Worm (Caenorhabditis elegans): ENCODE results near the gene srb-5.

Gene srb-5

DNA sequence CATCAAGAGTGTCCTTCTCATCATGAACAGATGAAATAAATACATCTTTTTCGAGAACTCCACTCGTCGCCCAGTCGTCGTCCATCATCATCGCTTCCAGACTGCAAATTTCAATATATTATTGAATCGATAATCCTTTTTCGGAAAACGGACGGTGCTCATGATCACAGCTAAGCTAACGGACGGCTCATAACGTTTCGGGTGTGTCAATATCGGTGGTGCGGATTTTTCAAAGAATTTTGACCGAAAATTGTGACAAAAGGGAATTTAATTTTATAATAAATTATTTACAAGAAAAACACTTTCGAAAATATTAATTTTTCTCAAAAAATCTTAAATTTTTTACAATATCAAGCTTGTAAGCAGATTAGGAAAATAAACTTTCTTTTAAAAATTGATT lies 24.3 kb upstream of the srb-5 start, which contains the start of gene crh-2:
Gene crh-2, minus strand, starts transcription at position 101 of the 400 bp plus-strand sequence.
- TF ChIP-seq him-1 (tag; optimal IDR thresholded peaks at IDR 0.05) (no peak), dao-5 (tag; optimal IDR thresholded peaks at IDR 0.05) (no peak), W03F9.2 (tag; optimal IDR thresholded peaks at IDR 0.05) (no peak)

DNA sequence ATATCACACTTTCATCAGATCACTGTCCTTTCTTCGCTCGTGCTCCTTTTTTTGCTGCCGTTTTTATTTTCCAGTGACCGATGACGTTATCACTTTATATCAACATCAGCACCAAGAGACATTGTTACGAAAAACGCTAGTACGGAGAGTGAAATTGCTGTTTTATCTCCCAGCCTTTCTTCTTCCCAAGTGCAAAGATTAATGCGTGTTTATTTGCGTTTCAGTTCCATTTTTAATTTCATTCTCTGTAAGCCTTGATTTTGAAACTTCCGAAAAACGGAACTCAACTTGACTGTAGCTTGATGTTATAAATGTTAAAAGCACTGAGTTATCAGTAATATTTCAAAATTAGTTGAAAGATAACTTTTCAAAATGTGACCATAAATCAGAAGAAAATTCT lies 23.7 kb upstream of the srb-5 start:
- no peak for TF ChIP-seq W03F9.2 (tag; optimal IDR thresholded peaks at IDR 0.05)
- TF ChIP-seq him-1 (tag; optimal IDR thresholded peaks at IDR 0.05), result no peak
- TF ChIP-seq dao-5 (tag; optimal IDR thresholded peaks at IDR 0.05), result no peak

DNA sequence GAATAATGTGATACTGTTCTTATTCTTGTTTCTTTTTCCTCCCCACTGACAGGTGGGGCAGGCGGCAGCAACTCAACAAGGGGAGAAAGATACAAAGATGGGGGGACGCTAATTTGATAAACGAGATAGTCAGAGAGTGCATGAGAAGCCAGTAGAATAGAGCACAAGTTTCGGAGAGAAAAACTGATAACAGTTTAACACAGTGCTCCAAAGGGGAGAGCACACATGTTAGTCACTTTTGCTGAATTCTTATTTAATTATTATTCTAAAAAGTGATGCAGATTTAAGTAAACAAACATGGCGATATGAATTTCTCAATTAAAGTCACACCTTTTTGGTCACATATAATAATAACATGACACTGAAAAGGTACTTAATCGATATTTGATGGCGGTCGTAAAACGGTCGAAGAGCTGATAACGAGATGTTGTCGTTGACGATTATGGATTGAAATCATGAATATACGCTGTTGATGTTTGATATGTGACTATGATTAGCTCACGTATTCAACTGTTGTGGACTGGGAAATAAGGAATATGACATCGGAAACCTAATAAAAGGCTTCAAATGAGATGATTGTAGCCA lies 22.9 kb upstream of the srb-5 start:
- no peak for TF ChIP-seq dao-5 (tag; optimal IDR thresholded peaks at IDR 0.05)
- no peak for TF ChIP-seq him-1 (tag; optimal IDR thresholded peaks at IDR 0.05)
- TF ChIP-seq W03F9.2 (tag; optimal IDR thresholded peaks at IDR 0.05), result no peak

- no peak for TF ChIP-seq dao-5 (tag; optimal IDR thresholded peaks at IDR 0.05)
- no peak for TF ChIP-seq W03F9.2 (tag; optimal IDR thresholded peaks at IDR 0.05)
- no peak for TF ChIP-seq him-1 (tag; optimal IDR thresholded peaks at IDR 0.05)
Measured at ce11 chrII:5184661-5185545, 21.7 kb upstream of the srb-5 start.

DNA sequence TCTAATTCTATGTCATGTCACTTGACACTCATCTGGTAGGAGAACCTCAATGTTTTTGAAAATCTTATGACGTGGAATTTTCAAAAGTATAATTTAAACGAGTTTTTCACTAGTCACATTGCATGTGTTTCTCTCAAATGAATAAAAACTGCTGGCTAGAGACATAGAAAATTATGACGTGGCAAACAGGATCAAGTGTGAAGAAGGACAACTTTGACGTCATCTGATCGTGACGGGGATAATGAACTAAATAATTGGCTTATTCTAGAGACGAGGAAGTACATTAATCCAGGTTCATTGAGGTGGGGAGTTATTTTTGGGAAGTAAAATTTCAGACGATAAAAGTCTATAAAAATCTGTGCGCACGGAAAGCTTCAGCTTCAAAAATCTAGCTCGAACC lies 20.0 kb upstream of the srb-5 start:
- TF ChIP-seq W03F9.2 (tag; optimal IDR thresholded peaks at IDR 0.05) (no peak), dao-5 (tag; optimal IDR thresholded peaks at IDR 0.05) (no peak), him-1 (tag; optimal IDR thresholded peaks at IDR 0.05) (no peak)

DNA sequence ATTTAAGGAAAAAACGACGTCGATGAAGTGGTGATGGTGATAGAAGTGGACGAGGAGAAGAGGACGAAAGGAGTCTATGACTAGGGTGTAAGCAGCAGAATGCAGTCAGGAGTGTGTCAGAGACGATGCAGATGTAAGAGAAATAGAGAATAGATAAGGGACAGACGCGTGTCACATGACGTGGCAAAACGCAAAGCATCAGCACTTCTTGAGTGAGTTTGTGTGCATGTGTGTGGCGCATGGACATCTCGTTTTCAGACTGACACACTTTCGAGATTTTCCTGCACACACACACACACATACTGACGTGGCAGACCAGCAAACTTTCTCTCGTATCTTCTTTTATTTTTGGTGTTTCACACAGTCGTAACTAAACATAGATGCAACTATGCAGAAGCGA lies 19.3 kb upstream of the srb-5 start:
- no peak for TF ChIP-seq him-1 (tag; optimal IDR thresholded peaks at IDR 0.05)
- TF ChIP-seq W03F9.2 (tag; optimal IDR thresholded peaks at IDR 0.05), result peak; percentile 22
- peak; percentile 10 for TF ChIP-seq dao-5 (tag; optimal IDR thresholded peaks at IDR 0.05)

ce11 chrII:5181497-5181896 lies 18.3 kb upstream of the srb-5 start:
- TF ChIP-seq W03F9.2 (tag; optimal IDR thresholded peaks at IDR 0.05), result no peak
- peak; percentile 44 for TF ChIP-seq him-1 (tag; optimal IDR thresholded peaks at IDR 0.05)
- TF ChIP-seq dao-5 (tag; optimal IDR thresholded peaks at IDR 0.05), result no peak

DNA sequence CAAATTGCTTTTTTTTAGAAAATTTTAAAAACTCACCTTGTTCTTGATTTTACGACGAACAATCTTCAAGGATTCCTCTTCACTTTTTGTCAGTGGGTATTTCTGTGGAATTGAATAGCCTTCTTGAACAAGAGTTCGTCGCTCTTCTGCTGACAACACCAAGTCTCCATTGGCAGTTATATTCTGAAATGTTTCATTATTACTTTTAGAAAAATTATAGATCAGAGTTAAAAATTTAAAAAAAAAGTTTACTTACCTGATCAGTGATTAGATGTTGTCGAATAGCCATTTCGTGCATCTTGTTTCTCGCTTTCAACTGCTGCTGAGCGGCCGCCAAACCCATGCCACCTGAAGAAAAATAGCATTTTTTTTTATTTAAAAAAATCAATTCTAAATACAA lies 17.1 kb upstream of the srb-5 start:
- TF ChIP-seq him-1 (tag; optimal IDR thresholded peaks at IDR 0.05) (no peak), W03F9.2 (tag; optimal IDR thresholded peaks at IDR 0.05) (no peak), dao-5 (tag; optimal IDR thresholded peaks at IDR 0.05) (no peak)

DNA sequence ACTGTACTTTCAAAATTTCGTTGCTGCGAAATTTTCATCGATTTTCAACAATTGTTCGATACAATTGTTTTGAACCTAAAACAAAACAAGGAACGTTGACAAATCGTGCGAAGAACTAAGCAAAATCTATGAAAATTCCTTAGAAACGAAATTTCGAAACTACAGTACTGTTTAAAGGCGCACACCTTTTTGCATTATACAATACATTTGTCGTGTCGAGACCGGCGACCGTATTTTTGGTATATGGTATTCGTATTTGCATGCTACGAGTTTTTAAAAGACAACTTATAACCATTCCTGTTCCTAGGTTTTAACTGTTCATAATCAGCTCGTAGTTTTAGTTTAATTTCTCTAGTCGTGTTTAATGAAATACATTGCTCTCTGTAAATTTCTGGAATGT lies 15.4 kb upstream of the srb-5 start:
- TF ChIP-seq him-1 (tag; optimal IDR thresholded peaks at IDR 0.05) (no peak), dao-5 (tag; optimal IDR thresholded peaks at IDR 0.05) (no peak), W03F9.2 (tag; optimal IDR thresholded peaks at IDR 0.05) (no peak)

ce11 chrII:5177902-5178301 lies 14.7 kb upstream of the srb-5 start, which contains the start of gene C27D6.12:
Gene C27D6.12, minus strand, starts transcription at chrII:5178002.
- TF ChIP-seq him-1 (tag; optimal IDR thresholded peaks at IDR 0.05) (no peak), W03F9.2 (tag; optimal IDR thresholded peaks at IDR 0.05) (no peak), dao-5 (tag; optimal IDR thresholded peaks at IDR 0.05) (no peak)

DNA sequence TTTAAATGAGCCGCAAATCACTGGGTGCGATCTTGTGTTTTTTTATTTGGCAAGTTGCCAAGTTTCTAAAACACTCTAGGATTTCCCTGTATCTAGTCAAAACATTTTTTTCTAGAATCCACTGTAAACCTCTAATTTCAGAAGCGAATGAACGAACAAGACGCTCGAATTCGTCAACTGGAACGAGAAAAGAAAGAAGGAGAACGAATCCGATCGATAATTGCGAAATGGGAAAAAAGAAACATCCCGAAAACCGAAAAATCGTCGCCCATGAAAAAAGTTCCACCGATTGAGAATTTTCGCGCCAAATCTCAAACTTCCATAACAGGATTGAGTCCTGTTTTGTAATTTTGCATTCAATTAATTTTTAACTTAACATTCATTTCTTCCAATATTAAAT lies 13.8 kb upstream of the srb-5 start:
- TF ChIP-seq dao-5 (tag; optimal IDR thresholded peaks at IDR 0.05) (no peak), him-1 (tag; optimal IDR thresholded peaks at IDR 0.05) (no peak)

DNA sequence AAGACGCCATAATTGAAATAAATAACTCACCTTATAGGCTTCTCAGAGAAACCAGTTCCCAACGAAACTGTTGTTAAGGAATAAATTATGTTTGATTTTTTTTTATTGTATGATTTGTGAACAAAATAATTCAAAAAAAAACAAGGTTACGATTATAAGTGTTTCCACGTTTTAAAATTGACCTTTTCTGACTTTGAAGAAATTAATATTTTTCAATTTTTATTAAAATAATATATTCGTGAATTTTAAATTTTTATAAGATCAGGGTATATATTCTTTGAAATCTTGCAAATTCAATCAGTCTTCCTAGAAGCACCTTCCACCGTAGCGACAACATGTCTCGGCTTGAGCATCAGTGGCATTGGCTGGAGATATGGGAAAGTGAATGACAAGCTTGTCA lies 11.2 kb upstream of the srb-5 start, which contains the start of gene C27D6.3:
Gene C27D6.3, minus strand, starts transcription at position 101 of the 400 bp plus-strand sequence.
- TF ChIP-seq W03F9.2 (tag; optimal IDR thresholded peaks at IDR 0.05) (no peak), him-1 (tag; optimal IDR thresholded peaks at IDR 0.05) (no peak), dao-5 (tag; optimal IDR thresholded peaks at IDR 0.05) (no peak)

ce11 chrII:5172451-5172850 lies 9.3 kb upstream of the srb-5 start, which contains the start of gene C27D6.1:
Gene C27D6.1, plus strand, starts transcription at chrII:5172751.
- TF ChIP-seq W03F9.2 (tag; optimal IDR thresholded peaks at IDR 0.05) (no peak), dao-5 (tag; optimal IDR thresholded peaks at IDR 0.05) (no peak), him-1 (tag; optimal IDR thresholded peaks at IDR 0.05) (no peak)

ce11 chrII:5171610-5172009 lies 8.4 kb upstream of the srb-5 start, which contains the start of gene C27D6.15:
Gene C27D6.15, plus strand, starts transcription at chrII:5171910.
- TF ChIP-seq him-1 (tag; optimal IDR thresholded peaks at IDR 0.05) (no peak), dao-5 (tag; optimal IDR thresholded peaks at IDR 0.05) (no peak), W03F9.2 (tag; optimal IDR thresholded peaks at IDR 0.05) (no peak)
